Fruit fly (Drosophila melanogaster): ENCODE data around the gene TTLL3A.

TTLL3A gene

dm6 chr2L:6708997-6709662 lies 30.9 kb downstream of the TTLL3A start, which contains the start of gene Tsp (continued):
- TF ChIP-seq phol (tag; optimal IDR thresholded peaks at IDR 0.05) = no peak
- TF ChIP-seq vnd (GFP tag; IDR thresholded peaks at IDR 0.05; ENCODE audit: partially characterized antibody) = no peak
- TF ChIP-seq CG11723 (GFP tag; optimal IDR thresholded peaks at IDR 0.05) = no peak
- TF ChIP-seq CG7372 (GFP tag; IDR thresholded peaks at IDR 0.05) = no peak
- no peak for TF ChIP-seq ttk (GFP tag; IDR thresholded peaks at IDR 0.05)
- TF ChIP-seq Bdp1 (GFP tag; optimal IDR thresholded peaks at IDR 0.05) = no peak
- TF ChIP-seq MESR4 (GFP tag; optimal IDR thresholded peaks at IDR 0.05) = no peak
- no peak for TF ChIP-seq CG9437 (GFP tag; optimal IDR thresholded peaks at IDR 0.05)
- TF ChIP-seq CG11560 (tag; IDR thresholded peaks at IDR 0.05) = no peak
- TF ChIP-seq CG1832 (GFP tag; optimal IDR thresholded peaks at IDR 0.05) = no peak
- TF ChIP-seq fu2 (GFP tag; optimal IDR thresholded peaks at IDR 0.05) = no peak
- peak; percentile 86 for TF ChIP-seq sr (GFP tag; IDR thresholded peaks at IDR 0.05)
- no peak for TF ChIP-seq CG8944 (GFP tag; optimal IDR thresholded peaks at IDR 0.05)
- TF ChIP-seq gsb-n (tag; optimal IDR thresholded peaks at IDR 0.05) = no peak
- TF ChIP-seq crol (GFP tag; IDR thresholded peaks at IDR 0.05) = no peak
- no peak for TF ChIP-seq Blimp-1 (GFP tag; optimal IDR thresholded peaks at IDR 0.05)
- no peak for TF ChIP-seq CG12744 (GFP tag; optimal IDR thresholded peaks at IDR 0.05)
- TF ChIP-seq CG18476 (GFP tag; optimal IDR thresholded peaks at IDR 0.05) = no peak
- no peak for TF ChIP-seq Oaz (GFP tag; IDR thresholded peaks at IDR 0.05)
- TF ChIP-seq bab2 (GFP tag; optimal IDR thresholded peaks at IDR 0.05) = no peak
- no peak for TF ChIP-seq ap (GFP tag; IDR thresholded peaks at IDR 0.05)
- no peak for TF ChIP-seq NK7.1 (GFP tag; optimal IDR thresholded peaks at IDR 0.05)
- TF ChIP-seq CG12659 (GFP tag; optimal IDR thresholded peaks at IDR 0.05) = no peak
- TF ChIP-seq Fer1 (GFP tag; optimal IDR thresholded peaks at IDR 0.05) = no peak
- TF ChIP-seq nom (GFP tag; optimal IDR thresholded peaks at IDR 0.05) = peak; percentile 46
- no peak for TF ChIP-seq CG17385 (GFP tag; optimal IDR thresholded peaks at IDR 0.05)
- no peak for TF ChIP-seq bigmax (GFP tag; optimal IDR thresholded peaks at IDR 0.05)
- TF ChIP-seq CG7271 (tag; optimal IDR thresholded peaks at IDR 0.05) = peak; percentile 25
- no peak for TF ChIP-seq CG1647 (GFP tag; optimal IDR thresholded peaks at IDR 0.05)
- TF ChIP-seq Ada2b (GFP tag; IDR thresholded peaks at IDR 0.05) = no peak
- no peak; the same call in 1 of the 2 replicates for TF ChIP-seq amos (GFP tag; IDR thresholded peaks at IDR 0.05; ENCODE audit: partially characterized antibody)
- TF ChIP-seq CG18011 (GFP tag; optimal IDR thresholded peaks at IDR 0.05) = no peak
- TF ChIP-seq CG34376 (GFP tag; optimal IDR thresholded peaks at IDR 0.05) = no peak
- TF ChIP-seq Hsf (GFP tag; optimal IDR thresholded peaks at IDR 0.05) = no peak
- TF ChIP-seq ranshi (GFP tag; IDR thresholded peaks at IDR 0.05) = no peak
- TF ChIP-seq CG1792 (GFP tag; optimal IDR thresholded peaks at IDR 0.05) = no peak
- no peak for TF ChIP-seq ssp (GFP tag; IDR thresholded peaks at IDR 0.05)
- peak; percentile 79 for TF ChIP-seq Jarid2 (GFP tag; optimal IDR thresholded peaks at IDR 0.05)
- no peak for TF ChIP-seq pan (optimal IDR thresholded peaks at IDR 0.05)
- no peak for TF ChIP-seq pan (GFP tag; optimal IDR thresholded peaks at IDR 0.05 in 1 of 2, IDR thresholded peaks at IDR 0.05 in 1 of 2)
- no peak for TF ChIP-seq disco-r (GFP tag; optimal IDR thresholded peaks at IDR 0.05)
- no peak for TF ChIP-seq CG8478 (optimal IDR thresholded peaks at IDR 0.05)
- no peak for TF ChIP-seq Dad (GFP tag; optimal IDR thresholded peaks at IDR 0.05)
- no peak for TF ChIP-seq HLHmδ (GFP tag; optimal IDR thresholded peaks at IDR 0.05)
- no peak for TF ChIP-seq luna (GFP tag; optimal IDR thresholded peaks at IDR 0.05)
- TF ChIP-seq CG13296 (GFP tag; optimal IDR thresholded peaks at IDR 0.05) = no peak
- peak; percentile 5 for TF ChIP-seq Sox100B (GFP tag; optimal IDR thresholded peaks at IDR 0.05)
- no peak for TF ChIP-seq CG14014 (GFP tag; IDR thresholded peaks at IDR 0.05)
- TF ChIP-seq CG14667 (GFP tag; IDR thresholded peaks at IDR 0.05) = no peak
- no peak for TF ChIP-seq shn (GFP tag; optimal IDR thresholded peaks at IDR 0.05)
- no peak for TF ChIP-seq Hr78 (GFP tag; optimal IDR thresholded peaks at IDR 0.05)
